Fruit fly (Drosophila melanogaster): Measurements from ENCODE around the gene Adgf-A.

DNA sequence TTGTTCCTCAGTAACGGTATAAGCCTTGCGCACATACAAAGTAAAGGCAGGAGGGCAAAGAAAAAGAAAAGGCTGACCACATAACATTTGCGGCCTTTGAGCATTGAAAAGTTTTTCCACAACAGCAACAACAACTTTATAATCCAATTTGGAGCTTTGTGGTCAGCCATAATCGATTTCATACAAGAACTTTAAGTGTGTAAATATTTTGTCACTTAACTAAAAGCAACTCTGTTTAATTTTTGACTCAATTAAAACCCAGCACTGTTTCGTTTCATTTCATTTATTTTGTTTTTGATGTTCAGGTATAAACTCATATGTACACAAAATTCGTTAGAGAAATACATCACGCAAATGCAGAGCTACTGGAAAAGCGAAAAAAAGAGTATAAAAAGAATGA lies 33.5 kb upstream of the Adgf-A start, which contains the start of gene CG42816:
- no peak for TF ChIP-seq CG8478 (optimal IDR thresholded peaks at IDR 0.05)
- TF ChIP-seq CTCF (optimal IDR thresholded peaks at IDR 0.05), result no peak
